Fruit fly (Drosophila melanogaster) whole organism, embryonic: ENCODE results near the gene Plzf.

Experiments used
- Asciz ChIP-seq: fragments of 200-800 bp; sonication (Bioruptor generic); optimal IDR thresholded peaks from 2 replicates; lab custom pipeline; 2017; ENCODE audit warnings: missing biosample characterization, mild to moderate bottlenecking, missing genetic modification characterization, missing genetic modification reagents
- B-H2 ChIP-seq: fragments of 200-800 bp; sonication (Bioruptor generic); optimal IDR thresholded peaks from 2 replicates; lab custom pipeline; 2018; ENCODE audit warnings: missing biosample characterization, mild to moderate bottlenecking, missing genetic modification characterization
- Bteb2 ChIP-seq: fragments of 200-800 bp; sonication (Bioruptor generic); optimal IDR thresholded peaks from 2 replicates; lab custom pipeline; 2016; ENCODE audit warnings: missing biosample characterization, missing genetic modification characterization
- CG10321 ChIP-seq: fragments of 200-800 bp; sonication (Bioruptor generic); IDR thresholded peaks from 2 replicates; pipeline ENCODE4 v1.3.6; 2022; ENCODE audit warnings: missing biosample characterization, missing genetic modification characterization
- CG10654 ChIP-seq: fragments of 200-800 bp; sonication (Bioruptor generic); optimal IDR thresholded peaks from 2 replicates; lab custom pipeline; 2016; ENCODE audit warnings: missing biosample characterization, missing genetic modification characterization
- CG10979 ChIP-seq: fragments of 200-800 bp; sonication (Bioruptor generic); optimal IDR thresholded peaks from 2 replicates; lab custom pipeline; 2018; ENCODE audit warnings: missing biosample characterization, mild to moderate bottlenecking, missing genetic modification characterization, moderate library complexity
- CG12071 ChIP-seq: fragments of 200-800 bp; sonication (Bioruptor generic); optimal IDR thresholded peaks from 3 replicates; lab custom pipeline; 2018; ENCODE audit warnings: missing biosample characterization, mild to moderate bottlenecking, missing genetic modification characterization
- CG12219 ChIP-seq: fragments of 200-800 bp; sonication (Bioruptor generic); optimal IDR thresholded peaks from 3 replicates; lab custom pipeline; 2018; ENCODE audit warnings: missing biosample characterization, mild to moderate bottlenecking, missing genetic modification characterization
- CG13287 ChIP-seq: fragments of 200-800 bp; sonication (Bioruptor generic); IDR thresholded peaks from 2 replicates; pipeline ENCODE4 v1.3.6; 2022; ENCODE audit warnings: missing biosample characterization, missing genetic modification characterization; ENCODE audit not compliant: partially characterized antibody
- CG14710 ChIP-seq: fragments of 200-800 bp; sonication (Bioruptor generic); optimal IDR thresholded peaks from 3 replicates; lab custom pipeline; 2019; ENCODE audit warnings: missing biosample characterization, mild to moderate bottlenecking, missing genetic modification characterization, moderate library complexity
- CG15269 ChIP-seq: fragments of 200-800 bp; sonication (Bioruptor generic); optimal IDR thresholded peaks from 2 replicates; lab custom pipeline; 2018; ENCODE audit warnings: missing biosample characterization, mild to moderate bottlenecking, missing genetic modification characterization, moderate library complexity
- CG17385 ChIP-seq: fragments of 200-800 bp; sonication (Bioruptor generic); optimal IDR thresholded peaks from 3 replicates; lab custom pipeline; 2018; ENCODE audit warnings: missing biosample characterization, mild to moderate bottlenecking, missing genetic modification characterization
- CG17829 ChIP-seq: fragments of 200-800 bp; optimal IDR thresholded peaks from 2 replicates; lab custom pipeline; 2019; ENCODE audit warnings: missing biosample characterization, mild to moderate bottlenecking, missing genetic modification characterization, moderate library complexity
- CG18011 ChIP-seq: fragments of 200-800 bp; sonication (Bioruptor generic); optimal IDR thresholded peaks from 2 replicates; lab custom pipeline; 2017; ENCODE audit warnings: missing biosample characterization, missing genetic modification characterization, mild to moderate bottlenecking, moderate library complexity, missing genotype
- CG30020 ChIP-seq: fragments of 200-800 bp; optimal IDR thresholded peaks from 2 replicates; lab custom pipeline; 2019; ENCODE audit warnings: missing biosample characterization, mild to moderate bottlenecking, missing genetic modification characterization, moderate library complexity
- CG31388 ChIP-seq: fragments of 200-800 bp; sonication (Bioruptor generic); optimal IDR thresholded peaks from 2 replicates; lab custom pipeline; 2016; ENCODE audit warnings: missing biosample characterization, missing genetic modification characterization
- CG4360 ChIP-seq: fragments of 200-800 bp; sonication (Bioruptor generic); IDR thresholded peaks from 2 replicates; pipeline ENCODE4 v1.3.6; 2022; ENCODE audit warnings: missing biosample characterization, missing genetic modification characterization
- CG8359 ChIP-seq: fragments of 200-800 bp; sonication (Bioruptor generic); optimal IDR thresholded peaks from 2 replicates; lab custom pipeline; 2017; ENCODE audit warnings: missing biosample characterization, mild to moderate bottlenecking, missing genetic modification characterization, borderline replicate concordance
- Camta ChIP-seq: fragments of 200-800 bp; sonication (Bioruptor generic); optimal IDR thresholded peaks from 2 replicates; lab custom pipeline; 2016; ENCODE audit warnings: missing biosample characterization, missing genetic modification characterization
- Dip2 ChIP-seq: fragments of 200-800 bp; sonication (Bioruptor generic); IDR thresholded peaks from 2 replicates; pipeline ENCODE4 v1.3.6; 2022; ENCODE audit warnings: missing biosample characterization, missing genetic modification characterization
- Dref ChIP-seq: fragments of 200-800 bp; sonication (Bioruptor generic); IDR thresholded peaks from 2 replicates; pipeline ENCODE4 v1.3.6; 2022; ENCODE audit warnings: missing biosample characterization, missing genetic modification characterization
- E2f1 ChIP-seq: fragments of 200-800 bp; sonication (Bioruptor generic); IDR thresholded peaks from 2 replicates; pipeline ENCODE4 v1.3.6; 2022; ENCODE audit warnings: missing biosample characterization, missing genetic modification characterization
- Eip74EF ChIP-seq, 2 experiments: fragments of 200-800 bp in 1 of 2; fragments of >200 bp in 1 of 2; sonication (Bioruptor generic) in 1 of 2; optimal IDR thresholded peaks; 2 replicates each; lab custom pipeline; 2017 to 2019; ENCODE audit warnings: missing biosample characterization in 2 of 2, missing genetic modification characterization in 2 of 2, mild to moderate bottlenecking in 1 of 2, moderate library complexity in 1 of 2
- Hsf ChIP-seq: fragments of 200-800 bp; sonication (Bioruptor generic); optimal IDR thresholded peaks from 3 replicates; lab custom pipeline; 2016; ENCODE audit warnings: missing biosample characterization, missing genetic modification characterization
- Kr ChIP-seq: fragments of 200-800 bp; sonication (Bioruptor generic); optimal IDR thresholded peaks from 2 replicates; lab custom pipeline; 2017; ENCODE audit warnings: missing biosample characterization, mild to moderate bottlenecking, missing genetic modification characterization
- MBD-R2 ChIP-seq: fragments of 200-800 bp; sonication (Bioruptor generic); IDR thresholded peaks from 2 replicates; pipeline ENCODE4 v1.3.6; 2022; ENCODE audit warnings: missing biosample characterization, missing genetic modification characterization
- NK7.1 ChIP-seq: fragments of 200-800 bp; sonication (Bioruptor generic); optimal IDR thresholded peaks from 3 replicates; lab custom pipeline; 2016; ENCODE audit warnings: missing biosample characterization, missing genetic modification characterization
- Oaz ChIP-seq: fragments of 200-800 bp; sonication (Bioruptor generic); IDR thresholded peaks from 2 replicates; pipeline ENCODE4 v1.3.6; 2022; ENCODE audit warnings: missing biosample characterization, missing genetic modification characterization
- ara ChIP-seq: fragments of 200-800 bp; sonication (Bioruptor generic); IDR thresholded peaks from 2 replicates; pipeline ENCODE4 v1.3.6; 2022; ENCODE audit warnings: missing biosample characterization, missing genetic modification characterization
- bcd ChIP-seq: fragments of 200-800 bp; sonication (Bioruptor generic); optimal IDR thresholded peaks from 2 replicates; lab custom pipeline; 2017; ENCODE audit warnings: missing biosample characterization, mild to moderate bottlenecking, missing genetic modification characterization
- bigmax ChIP-seq: fragments of 200-800 bp; sonication (Bioruptor generic); optimal IDR thresholded peaks from 2 replicates; lab custom pipeline; 2018; ENCODE audit warnings: missing biosample characterization, mild to moderate bottlenecking, missing genetic modification characterization
- chinmo ChIP-seq: fragments of 200-800 bp; sonication (Bioruptor generic); IDR thresholded peaks from 4 replicates; pipeline ENCODE4 v1.3.6; 2022; ENCODE audit warnings: missing biosample characterization, missing genetic modification characterization; ENCODE audit not compliant: partially characterized antibody
- crc ChIP-seq: fragments of 200-800 bp; sonication (Bioruptor generic); optimal IDR thresholded peaks from 2 replicates; lab custom pipeline; 2016; ENCODE audit warnings: missing biosample characterization, missing genetic modification characterization
- dm ChIP-seq: fragments of 200-800 bp; sonication (Bioruptor generic); optimal IDR thresholded peaks from 3 replicates; lab custom pipeline; 2016; ENCODE audit warnings: missing biosample characterization, missing genetic modification characterization
- fd3F ChIP-seq: fragments of 200-800 bp; sonication (Bioruptor generic); optimal IDR thresholded peaks from 2 replicates; lab custom pipeline; 2018; ENCODE audit warnings: missing biosample characterization, mild to moderate bottlenecking, missing genetic modification characterization, moderate library complexity
- fu2 ChIP-seq: fragments of 200-800 bp; sonication (Bioruptor generic); optimal IDR thresholded peaks from 2 replicates; lab custom pipeline; 2016; ENCODE audit warnings: missing biosample characterization, missing genetic modification characterization
- her ChIP-seq: fragments of 200-800 bp; sonication (Bioruptor generic); optimal IDR thresholded peaks from 2 replicates; lab custom pipeline; 2016; ENCODE audit warnings: missing biosample characterization, missing genetic modification characterization
- jigr1 ChIP-seq: fragments of 200-800 bp; sonication (Bioruptor generic); IDR thresholded peaks from 3 replicates; pipeline ENCODE4 v1.3.6; 2022; ENCODE audit warnings: missing biosample characterization, missing genetic modification characterization
- kni ChIP-seq: fragments of 200-800 bp; sonication (Bioruptor generic); optimal IDR thresholded peaks from 3 replicates; lab custom pipeline; 2017; ENCODE audit warnings: mild to moderate bottlenecking, missing biosample characterization, missing genetic modification reagents, missing genetic modification characterization
- nerfin-2 ChIP-seq: fragments of 200-800 bp; sonication (Bioruptor generic); IDR thresholded peaks from 2 replicates; pipeline ENCODE4 v1.3.6; 2022; ENCODE audit warnings: missing biosample characterization, missing genetic modification characterization; ENCODE audit not compliant: partially characterized antibody
- pfk ChIP-seq: fragments of 200-800 bp; sonication (Bioruptor generic); optimal IDR thresholded peaks from 2 replicates; lab custom pipeline; 2018; ENCODE audit warnings: missing biosample characterization, mild to moderate bottlenecking, missing genetic modification characterization, moderate library complexity
- run ChIP-seq: fragments of 200-800 bp; sonication (Bioruptor generic); optimal IDR thresholded peaks from 3 replicates; lab custom pipeline; 2018; ENCODE audit warnings: missing biosample characterization, mild to moderate bottlenecking, missing genetic modification characterization
- sim ChIP-seq: fragments of 200-800 bp; sonication (Bioruptor generic); IDR thresholded peaks from 2 replicates; pipeline ENCODE4 v1.3.6; 2022; ENCODE audit warnings: missing biosample characterization, missing genetic modification characterization
- slp2 ChIP-seq: fragments of 200-800 bp; sonication (Bioruptor generic); optimal IDR thresholded peaks from 2 replicates; lab custom pipeline; 2016; ENCODE audit warnings: missing biosample characterization, missing genetic modification characterization
- sob ChIP-seq: fragments of 200-800 bp; sonication (Bioruptor generic); IDR thresholded peaks from 2 replicates; pipeline ENCODE4 v1.3.6; 2022; ENCODE audit warnings: missing biosample characterization, missing genetic modification characterization
- trh ChIP-seq: fragments of 200-800 bp; sonication (Bioruptor generic); optimal IDR thresholded peaks from 2 replicates; lab custom pipeline; 2016; ENCODE audit warnings: missing biosample characterization, missing genetic modification characterization
- unpg ChIP-seq: fragments of 200-800 bp; sonication (Bioruptor generic); optimal IDR thresholded peaks from 3 replicates; lab custom pipeline; 2018; ENCODE audit warnings: missing biosample characterization, mild to moderate bottlenecking, missing genetic modification characterization, moderate library complexity
- zfh1 ChIP-seq: fragments of 200-800 bp; sonication (Bioruptor generic); IDR thresholded peaks from 3 replicates; pipeline ENCODE4 v1.3.6; 2022; ENCODE audit warnings: missing biosample characterization, missing genetic modification characterization

Gene Plzf

dm6 chr2L:12044613-12045350 is 3.9 kb downstream of the Plzf start, which contains the start of gene CG6785 (continued):
- peak; percentile 29 for TF ChIP-seq CG17829 (tag; lab: Kevin White, UChicago)
- peak; percentile 88 for TF ChIP-seq B-H2 (GFP tag; lab: Kevin White, UChicago)
- peak; percentile 54 for TF ChIP-seq CG10321 (GFP tag; lab: Robert Waterston, UW)
- TF ChIP-seq bigmax (GFP tag; lab: Kevin White, UChicago) = peak; percentile 52
- TF ChIP-seq CG4360 (GFP tag; lab: Robert Waterston, UW) = no peak
- TF ChIP-seq Dref (GFP tag; lab: Robert Waterston, UW) = no peak
- TF ChIP-seq chinmo (GFP tag; lab: Robert Waterston, UW) = peak; percentile 81; the same call in 2 of the 4 replicates
- peak; percentile 50 for TF ChIP-seq CG10979 (tag; lab: Kevin White, UChicago)
- 0 out of 3 replicates have a peak, but pooled peaks have one; percentile 34 for TF ChIP-seq zfh1
- peak; percentile 86 for TF ChIP-seq kni (GFP tag; lab: Kevin White, UChicago)
- TF ChIP-seq bcd (GFP tag; lab: Kevin White, UChicago) = peak; percentile 66
- TF ChIP-seq ara (GFP tag; lab: Robert Waterston, UW) = no peak
- TF ChIP-seq Dip2 (GFP tag; lab: Robert Waterston, UW) = no peak
- peak; percentile 98 for TF ChIP-seq Asciz
- no peak for TF ChIP-seq CG31388 (GFP tag; lab: Kevin White, UChicago)
- peak; percentile 65 for TF ChIP-seq fd3F (GFP tag; lab: Kevin White, UChicago)
- TF ChIP-seq CG13287 (GFP tag; lab: Robert Waterston, UW) = peak; percentile 15; the same call in 1 of the 2 replicates
- peak; percentile 83 for TF ChIP-seq crc (GFP tag; lab: Kevin White, UChicago)
- TF ChIP-seq dm (GFP tag; lab: Kevin White, UChicago) = peak; percentile 55
- peak; percentile 90 for TF ChIP-seq Camta (GFP tag; lab: Kevin White, UChicago)
- TF ChIP-seq CG12071 (GFP tag; lab: Kevin White, UChicago) = peak; percentile 95
- no peak for TF ChIP-seq nerfin-2 (GFP tag; lab: Robert Waterston, UW)
- TF ChIP-seq Kr (GFP tag; lab: Kevin White, UChicago) = peak; percentile 59
- TF ChIP-seq CG12219 = peak; percentile 88
- TF ChIP-seq CG30020 = peak; percentile 24
- peak; percentile 73 for TF ChIP-seq pfk (GFP tag; lab: Kevin White, UChicago)
- peak; percentile 59; the same call in 1 of the 2 replicates for TF ChIP-seq sob (GFP tag; lab: Robert Waterston, UW)
- TF ChIP-seq unpg (GFP tag; lab: Kevin White, UChicago) = peak; percentile 81
- peak; percentile 88 for TF ChIP-seq run
- peak; percentile 83 for TF ChIP-seq CG17385
- peak; percentile 91 for TF ChIP-seq her (GFP tag; lab: Kevin White, UChicago)
- peak; percentile 74 for TF ChIP-seq slp2 (GFP tag; lab: Kevin White, UChicago)
- peak; percentile 81 for TF ChIP-seq Bteb2 (GFP tag; lab: Kevin White, UChicago)
- peak in 1 of 2 experiments; percentile 84 for TF ChIP-seq Eip74EF (GFP tag; optimal IDR thresholded peaks at IDR 0.05; lab: Kevin White, UChicago)
- no peak for TF ChIP-seq jigr1 (GFP tag; lab: Robert Waterston, UW)
- TF ChIP-seq CG18011 (GFP tag; lab: Kevin White, UChicago) = peak; percentile 63
- TF ChIP-seq Hsf = peak; percentile 68
- peak; percentile 84 for TF ChIP-seq NK7.1 (GFP tag; lab: Kevin White, UChicago)
- TF ChIP-seq MBD-R2 (GFP tag; lab: Robert Waterston, UW) = peak; percentile 7; the same call in 1 of the 2 replicates
- TF ChIP-seq CG8359 (GFP tag; lab: Kevin White, UChicago) = peak; percentile 57
- no peak for TF ChIP-seq Oaz (GFP tag; lab: Robert Waterston, UW)
- peak; percentile 73 for TF ChIP-seq CG14710 (tag; lab: Kevin White, UChicago)
- TF ChIP-seq trh (GFP tag; lab: Kevin White, UChicago) = peak; percentile 86
- no peak for TF ChIP-seq fu2 (GFP tag; lab: Kevin White, UChicago)
- no peak; the same call in 1 of the 2 replicates for TF ChIP-seq E2f1 (GFP tag; lab: Robert Waterston, UW)
- peak; percentile 79 for TF ChIP-seq CG15269 (tag; lab: Kevin White, UChicago)
- TF ChIP-seq CG10654 (GFP tag; lab: Kevin White, UChicago) = peak; percentile 72
- TF ChIP-seq sim (GFP tag; lab: Robert Waterston, UW) = peak; percentile 75
